Worm (Caenorhabditis elegans) whole organism, late embryonic: ENCODE measurements around the gene fbxb-96.

Experiments
- C08G9.2 ChIP-seq: sonication (generic microtip); optimal IDR thresholded peaks from 2 replicates; lab custom pipeline; 2016; ENCODE audit warnings: mild to moderate bottlenecking, missing genetic modification characterization, moderate library complexity, missing compliant biosample characterization
- C38D4.7 ChIP-seq: fragments of 200-800 bp; sonication (Bioruptor generic); optimal IDR thresholded peaks from 2 replicates; lab custom pipeline; 2018; ENCODE audit warnings: mild to moderate bottlenecking, missing genetic modification characterization, moderate library complexity, missing compliant biosample characterization
- Y22D7AL.16 ChIP-seq: sonication (generic microtip); optimal IDR thresholded peaks from 2 replicates; lab custom pipeline; 2016; ENCODE audit warnings: missing genetic modification characterization, missing compliant biosample characterization
- ceh-14 ChIP-seq: sonication (generic microtip); optimal IDR thresholded peaks from 2 replicates; lab custom pipeline; 2016; ENCODE audit warnings: missing genotype, missing genetic modification characterization, missing compliant biosample characterization
- ceh-18 ChIP-seq: sonication (generic microtip); optimal IDR thresholded peaks from 2 replicates; lab custom pipeline; 2016; ENCODE audit warnings: missing genetic modification characterization, missing compliant biosample characterization
- ceh-22 ChIP-seq: sonication (generic microtip); optimal IDR thresholded peaks from 2 replicates; lab custom pipeline; 2017; ENCODE audit warnings: missing biosample characterization, missing genetic modification characterization
- ceh-24 ChIP-seq: sonication (generic microtip); optimal IDR thresholded peaks from 2 replicates; lab custom pipeline; 2016; ENCODE audit warnings: mild to moderate bottlenecking, missing genetic modification characterization, missing compliant biosample characterization
- ceh-48 ChIP-seq: sonication (generic microtip); optimal IDR thresholded peaks from 2 replicates; lab custom pipeline; 2016; ENCODE audit warnings: missing genetic modification characterization, inconsistent platforms, missing compliant biosample characterization
- ceh-6 ChIP-seq: fragments of 200-800 bp; sonication (Bioruptor generic); optimal IDR thresholded peaks from 2 replicates; lab custom pipeline; 2018; ENCODE audit warnings: mild to moderate bottlenecking, missing genetic modification characterization, missing compliant biosample characterization
- che-1 ChIP-seq: sonication (generic microtip); optimal IDR thresholded peaks from 2 replicates; lab custom pipeline; 2016; ENCODE audit warnings: mild to moderate bottlenecking, missing genetic modification characterization, missing compliant biosample characterization
- dmd-4 ChIP-seq: sonication (generic microtip); optimal IDR thresholded peaks from 2 replicates; lab custom pipeline; 2016; ENCODE audit warnings: borderline replicate concordance, missing genetic modification characterization, missing compliant biosample characterization
- elt-2 ChIP-seq: sonication (generic microtip); optimal IDR thresholded peaks from 2 replicates; lab custom pipeline; 2016; ENCODE audit warnings: missing genetic modification reagents, missing genetic modification characterization, missing compliant biosample characterization
- eyg-1 ChIP-seq: sonication (generic microtip); optimal IDR thresholded peaks from 2 replicates; lab custom pipeline; 2016; ENCODE audit warnings: missing genotype, missing genetic modification characterization, missing compliant biosample characterization
- fax-1 ChIP-seq: sonication (generic microtip); optimal IDR thresholded peaks from 2 replicates; lab custom pipeline; 2016; ENCODE audit warnings: missing genotype, missing genetic modification characterization, missing compliant biosample characterization
- fkh-10 ChIP-seq: fragments of 150-350 bp; optimal IDR thresholded peaks from 2 replicates; lab custom pipeline; 2014; ENCODE audit warnings: missing biosample characterization, missing genetic modification reagents, missing genetic modification characterization
- fkh-6 ChIP-seq: sonication (generic microtip); optimal IDR thresholded peaks from 2 replicates; lab custom pipeline; 2016; ENCODE audit warnings: missing genetic modification characterization, missing compliant biosample characterization
- hlh-30 ChIP-seq: sonication (generic microtip); optimal IDR thresholded peaks from 2 replicates; lab custom pipeline; 2017; ENCODE audit warnings: antibody characterized with exemption, missing genetic modification characterization, missing compliant biosample characterization; ENCODE audit not compliant: insufficient read depth
- hlh-6 ChIP-seq: sonication (generic microtip); optimal IDR thresholded peaks from 2 replicates; lab custom pipeline; 2016; ENCODE audit warnings: missing genotype, missing genetic modification characterization, missing compliant biosample characterization
- hlh-8 ChIP-seq: sonication (generic microtip); optimal IDR thresholded peaks from 2 replicates; lab custom pipeline; 2016; ENCODE audit warnings: missing genotype, missing genetic modification characterization, missing compliant biosample characterization
- nfya-1 ChIP-seq: sonication (generic microtip); optimal IDR thresholded peaks from 2 replicates; lab custom pipeline; 2017; ENCODE audit warnings: missing genetic modification characterization, mild to moderate bottlenecking, missing compliant biosample characterization, antibody characterized with exemption, moderate library complexity
- pha-2 ChIP-seq: sonication (generic microtip); optimal IDR thresholded peaks from 2 replicates; lab custom pipeline; 2017; ENCODE audit warnings: mild to moderate bottlenecking, missing genetic modification characterization, missing compliant biosample characterization
- sdc-2 ChIP-seq: sonication (generic microtip); optimal IDR thresholded peaks from 2 replicates; lab custom pipeline; 2016; ENCODE audit warnings: missing genotype, missing genetic modification characterization, missing compliant biosample characterization
- tbx-7 ChIP-seq: sonication (generic microtip); optimal IDR thresholded peaks from 2 replicates; lab custom pipeline; 2016; ENCODE audit warnings: missing genotype, missing genetic modification characterization, missing compliant biosample characterization
- unc-42 ChIP-seq: sonication (generic microtip); optimal IDR thresholded peaks from 2 replicates; lab custom pipeline; 2016; ENCODE audit warnings: missing genotype, missing genetic modification characterization, missing compliant biosample characterization
- unc-86 ChIP-seq: sonication (generic microtip); optimal IDR thresholded peaks from 2 replicates; lab custom pipeline; 2016; ENCODE audit warnings: missing genetic modification characterization, missing compliant biosample characterization
- ztf-16 ChIP-seq: sonication (generic microtip); optimal IDR thresholded peaks from 2 replicates; lab custom pipeline; 2017; ENCODE audit warnings: missing genetic modification characterization, missing compliant biosample characterization

The fbxb-96 gene

DNA sequence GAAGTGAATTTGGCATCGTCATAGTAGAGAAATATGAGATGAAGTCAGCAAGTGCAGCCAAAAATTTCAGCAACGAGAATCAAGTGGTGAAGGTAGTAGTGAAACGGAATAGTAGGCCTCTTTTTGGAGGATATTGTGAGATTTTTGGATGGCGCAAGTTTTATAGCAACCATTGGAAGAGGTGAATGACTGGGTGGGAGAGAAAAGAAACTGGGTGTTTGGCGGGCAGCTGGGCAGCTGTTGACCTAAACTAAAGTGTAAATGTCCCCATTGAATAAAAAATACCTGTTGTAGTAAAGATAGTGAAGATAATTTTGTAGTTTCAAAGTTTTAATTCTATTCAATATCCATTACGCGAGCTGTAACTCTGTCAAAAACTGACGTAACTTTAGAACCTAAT, 34.1 kb downstream of the fbxb-96 start:
- TF ChIP-seq fkh-6 (tag; lab: Kevin White, UChicago) (no peak), fax-1 (tag; lab: Kevin White, UChicago) (no peak), fkh-10 (GFP tag; lab: Kevin White, UChicago) (no peak), pha-2 (tag; lab: Kevin White, UChicago) (no peak)

DNA sequence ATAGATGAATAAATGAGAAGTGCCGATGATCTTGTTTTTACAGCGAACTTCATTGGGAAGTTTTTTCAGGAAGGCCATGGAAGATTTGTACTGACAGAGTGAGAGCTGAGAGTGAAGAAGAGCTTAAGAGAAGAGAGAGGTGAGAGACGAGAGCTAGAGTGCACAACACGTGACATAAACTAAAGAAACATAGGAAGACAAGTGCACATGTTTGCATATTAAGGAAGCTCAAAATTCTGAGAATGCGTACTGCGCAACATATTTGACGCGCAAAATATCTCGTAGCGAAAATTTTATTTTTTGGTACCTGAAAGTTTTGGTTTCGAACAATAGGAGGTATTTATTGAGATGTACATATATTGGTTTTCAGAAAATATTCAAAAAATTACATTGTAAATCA, 42.0 kb downstream of the fbxb-96 start, which contains the start of gene C08F1.8:
Gene C08F1.8, minus strand, starts transcription at position 101 of the 400 bp plus-strand sequence.
- TF ChIP-seq elt-2 (tag; lab: Kevin White, UChicago) (no peak), nfya-1 (tag; lab: Kevin White, UChicago) (no peak), dmd-4 (no peak), C08G9.2 (tag; lab: Kevin White, UChicago) (no peak), ceh-24 (tag; lab: Kevin White, UChicago) (no peak), hlh-30 (tag; lab: Kevin White, UChicago) (peak; percentile 42), hlh-8 (no peak), Y22D7AL.16 (tag; lab: Kevin White, UChicago) (no peak), ceh-48 (tag; lab: Kevin White, UChicago) (no peak)

DNA sequence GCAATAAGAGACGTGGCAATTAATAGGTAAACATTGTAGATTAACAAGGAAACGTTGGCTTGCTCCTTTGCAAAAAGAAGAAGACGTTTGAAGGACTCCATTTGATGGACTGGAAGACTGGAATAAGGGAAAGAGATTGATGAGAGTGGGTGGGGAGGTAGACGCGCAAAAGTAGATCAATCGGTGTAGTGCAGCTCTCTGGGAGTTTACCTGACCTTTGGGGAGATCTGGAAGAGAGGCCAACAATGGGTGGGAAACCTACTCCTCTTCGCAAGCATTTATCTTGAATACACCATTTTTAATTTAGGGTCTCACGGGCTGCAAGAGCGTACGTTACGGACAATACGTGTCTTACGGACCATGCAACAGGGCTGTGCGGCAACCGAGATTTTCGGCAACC, 43.8 kb downstream of the fbxb-96 start, which contains the start of gene C08F1.12:
Gene C08F1.12, minus strand, starts transcription at position 101 of the 400 bp plus-strand sequence.
- no peak for TF ChIP-seq fax-1 (tag; lab: Kevin White, UChicago)
- no peak for TF ChIP-seq C38D4.7
- no peak for TF ChIP-seq unc-42 (tag; lab: Kevin White, UChicago)
- no peak for TF ChIP-seq ceh-22 (tag; lab: Kevin White, UChicago)
- no peak for TF ChIP-seq pha-2 (tag; lab: Kevin White, UChicago)
- TF ChIP-seq che-1 (tag; lab: Kevin White, UChicago), result no peak
- TF ChIP-seq ceh-18 (tag; lab: Kevin White, UChicago), result no peak
- TF ChIP-seq tbx-7 (tag; lab: Kevin White, UChicago), result no peak
- TF ChIP-seq ceh-6 (GFP tag; lab: Kevin White, UChicago), result no peak
- no peak for TF ChIP-seq hlh-6 (tag; lab: Kevin White, UChicago)
- TF ChIP-seq ztf-16 (tag; lab: Kevin White, UChicago), result no peak
- no peak for TF ChIP-seq ceh-14 (tag; lab: Kevin White, UChicago)
- no peak for TF ChIP-seq sdc-2
- no peak for TF ChIP-seq fkh-10 (GFP tag; lab: Kevin White, UChicago)
- no peak for TF ChIP-seq unc-86 (tag; lab: Kevin White, UChicago)
- TF ChIP-seq eyg-1 (tag; lab: Kevin White, UChicago), result no peak
- TF ChIP-seq ceh-24 (tag; lab: Kevin White, UChicago), result no peak
- TF ChIP-seq nfya-1 (tag; lab: Kevin White, UChicago), result no peak
